Fruit fly (Drosophila melanogaster) whole organism, embryonic: ENCODE data around the gene pix.

Experiments
- Ada2b ChIP-seq: fragments of 200-800 bp; sonication (Bioruptor generic); IDR thresholded peaks from 2 replicates; pipeline ENCODE4 v1.3.6; 2022; ENCODE audit warnings: missing biosample characterization, missing genetic modification characterization
- B-H1 ChIP-seq: fragments of 200-800 bp; sonication (Bioruptor generic); IDR thresholded peaks from 3 replicates; pipeline ENCODE4 v1.3.6; 2022; ENCODE audit warnings: missing biosample characterization, missing genetic modification characterization
- BEAF-32 ChIP-seq: fragments of 200-800 bp; sonication (Bioruptor generic); optimal IDR thresholded peaks from 3 replicates; lab custom pipeline; 2017; ENCODE audit warnings: missing biosample characterization, missing genetic modification characterization, mild to moderate bottlenecking, moderate library complexity, missing genetic modification reagents
- Blimp-1 ChIP-seq: fragments of 200-800 bp; sonication (Bioruptor generic); optimal IDR thresholded peaks from 3 replicates; lab custom pipeline; 2018; ENCODE audit warnings: missing biosample characterization, missing genetic modification characterization, mild to moderate bottlenecking, moderate library complexity, missing genetic modification reagents
- BtbVII ChIP-seq: fragments of 200-800 bp; sonication (Bioruptor generic); optimal IDR thresholded peaks from 3 replicates; lab custom pipeline; 2017; ENCODE audit warnings: missing biosample characterization, mild to moderate bottlenecking, missing genetic modification characterization
- CG10267 ChIP-seq: fragments of 200-800 bp; sonication (Bioruptor generic); optimal IDR thresholded peaks from 2 replicates; lab custom pipeline; 2018; ENCODE audit warnings: missing biosample characterization, mild to moderate bottlenecking, missing genetic modification characterization, moderate library complexity
- CG10565 ChIP-seq: fragments of 200-800 bp; sonication (Bioruptor generic); optimal IDR thresholded peaks from 3 replicates; lab custom pipeline; 2016; ENCODE audit warnings: missing biosample characterization, mild to moderate bottlenecking, missing genetic modification characterization
- CG11504 ChIP-seq: fragments of 200-800 bp; sonication (Bioruptor generic); optimal IDR thresholded peaks from 3 replicates; lab custom pipeline; 2019; ENCODE audit warnings: missing biosample characterization, mild to moderate bottlenecking, missing genetic modification characterization, moderate library complexity
- CG15011 ChIP-seq: fragments of 200-800 bp; sonication (Bioruptor generic); optimal IDR thresholded peaks from 3 replicates; lab custom pipeline; 2018; ENCODE audit warnings: missing biosample characterization, mild to moderate bottlenecking, missing genetic modification characterization
- CG1647 ChIP-seq: fragments of 200-800 bp; sonication (Bioruptor generic); optimal IDR thresholded peaks from 3 replicates; lab custom pipeline; 2016; ENCODE audit warnings: missing biosample characterization, missing genetic modification characterization
- CG17802 ChIP-seq: fragments of 200-800 bp; sonication (Bioruptor generic); optimal IDR thresholded peaks from 2 replicates; lab custom pipeline; 2018; ENCODE audit warnings: missing biosample characterization, mild to moderate bottlenecking, missing genetic modification characterization, moderate library complexity
- CG18764 ChIP-seq: fragments of 200-800 bp; sonication (Bioruptor generic); optimal IDR thresholded peaks from 3 replicates; lab custom pipeline; 2016; ENCODE audit warnings: missing biosample characterization, missing genetic modification characterization
- CG2116 ChIP-seq: fragments of 200-800 bp; sonication (Bioruptor generic); optimal IDR thresholded peaks from 3 replicates; lab custom pipeline; 2018; ENCODE audit warnings: missing biosample characterization, mild to moderate bottlenecking, missing genetic modification characterization
- CG2120 ChIP-seq: fragments of 200-800 bp; sonication (Bioruptor generic); optimal IDR thresholded peaks from 3 replicates; lab custom pipeline; 2016; ENCODE audit warnings: missing biosample characterization, missing genetic modification characterization
- CG2129 ChIP-seq: fragments of 200-800 bp; sonication (Bioruptor generic); IDR thresholded peaks from 2 replicates; pipeline ENCODE4 v1.3.6; 2022; ENCODE audit warnings: missing biosample characterization, missing genetic modification characterization; ENCODE audit not compliant: partially characterized antibody
- CG2199 ChIP-seq: fragments of 200-800 bp; sonication (Bioruptor generic); IDR thresholded peaks from 3 replicates; pipeline ENCODE4 v1.3.6; 2022; ENCODE audit warnings: missing biosample characterization, missing genetic modification characterization
- CG4820 ChIP-seq: fragments of 200-800 bp; sonication (Bioruptor generic); optimal IDR thresholded peaks from 3 replicates; lab custom pipeline; 2016; ENCODE audit warnings: missing biosample characterization, missing genetic modification characterization
- CG6175 ChIP-seq: fragments of 200-800 bp; sonication (Bioruptor generic); IDR thresholded peaks from 3 replicates; pipeline ENCODE4 v1.3.6; 2022; ENCODE audit warnings: missing biosample characterization, missing genetic modification characterization
- CG6791 ChIP-seq: fragments of 200-800 bp; sonication (Bioruptor generic); IDR thresholded peaks from 3 replicates; pipeline ENCODE4 v1.3.6; 2022; ENCODE audit warnings: missing biosample characterization, missing genetic modification characterization; ENCODE audit not compliant: partially characterized antibody
- CG6813 ChIP-seq: fragments of 200-800 bp; sonication (Bioruptor generic); optimal IDR thresholded peaks from 2 replicates; lab custom pipeline; 2017; ENCODE audit warnings: missing biosample characterization, missing genetic modification characterization, mild to moderate bottlenecking, moderate library complexity, missing genetic modification reagents
- CG7963 ChIP-seq: fragments of 200-800 bp; sonication (Bioruptor generic); IDR thresholded peaks from 3 replicates; pipeline ENCODE4 v1.3.6; 2022; ENCODE audit warnings: missing biosample characterization, missing genetic modification characterization; ENCODE audit not compliant: partially characterized antibody
- CG8924 ChIP-seq: fragments of 200-800 bp; optimal IDR thresholded peaks from 3 replicates; lab custom pipeline; 2019; ENCODE audit warnings: missing biosample characterization, mild to moderate bottlenecking, missing genetic modification characterization, moderate library complexity
- CG8944 ChIP-seq: fragments of 200-800 bp; sonication (Bioruptor generic); optimal IDR thresholded peaks from 3 replicates; lab custom pipeline; 2016; ENCODE audit warnings: missing biosample characterization, missing genetic modification characterization
- CG9215 ChIP-seq: fragments of 200-800 bp; sonication (Bioruptor generic); IDR thresholded peaks from 2 replicates; pipeline ENCODE4 v1.3.6; 2022; ENCODE audit warnings: missing biosample characterization, missing genetic modification characterization
- D19A ChIP-seq: fragments of 200-800 bp; optimal IDR thresholded peaks from 3 replicates; lab custom pipeline; 2019; ENCODE audit warnings: missing biosample characterization, mild to moderate bottlenecking, missing genetic modification characterization, moderate library complexity
- Ets65A ChIP-seq: fragments of 200-800 bp; sonication (Bioruptor generic); peaks from one replicate; lab custom pipeline; 2016; ENCODE audit warnings: missing biosample characterization, missing genetic modification characterization
- Ets97D ChIP-seq: fragments of 200-800 bp; sonication (Bioruptor generic); optimal IDR thresholded peaks from 3 replicates; lab custom pipeline; 2016; ENCODE audit warnings: missing biosample characterization, missing genetic modification characterization
- HLH3B ChIP-seq: fragments of 200-800 bp; sonication (Bioruptor generic); IDR thresholded peaks from 2 replicates; pipeline ENCODE4 v1.3.6; 2022; ENCODE audit warnings: missing biosample characterization, missing genetic modification characterization
- Hr78 ChIP-seq, 2 experiments: fragments of 200-800 bp in 1 of 2; fragments of >200 bp in 1 of 2; sonication (Bioruptor generic) in 1 of 2; optimal IDR thresholded peaks; 2 replicates each; lab custom pipeline; 2017 to 2019; ENCODE audit warnings: missing biosample characterization in 2 of 2, missing genetic modification characterization in 2 of 2, mild to moderate bottlenecking in 1 of 2, moderate library complexity in 1 of 2
- NC2β ChIP-seq: fragments of 200-800 bp; sonication (Bioruptor generic); optimal IDR thresholded peaks from 2 replicates; lab custom pipeline; 2016; ENCODE audit warnings: missing biosample characterization, missing genetic modification characterization
- Oaz ChIP-seq: fragments of 200-800 bp; sonication (Bioruptor generic); IDR thresholded peaks from 2 replicates; pipeline ENCODE4 v1.3.6; 2022; ENCODE audit warnings: missing biosample characterization, missing genetic modification characterization
- Rfx ChIP-seq: fragments of 200-800 bp; sonication (Bioruptor generic); IDR thresholded peaks from 2 replicates; pipeline ENCODE4 v1.3.6; 2022; ENCODE audit warnings: missing biosample characterization, missing genetic modification characterization
- Sry-δ ChIP-seq: fragments of 200-800 bp; sonication (Bioruptor generic); optimal IDR thresholded peaks from 2 replicates; lab custom pipeline; 2016; ENCODE audit warnings: missing biosample characterization, missing genetic modification characterization
- Ssrp ChIP-seq: fragments of 200-800 bp; sonication (Bioruptor generic); optimal IDR thresholded peaks from 2 replicates; lab custom pipeline; 2018; ENCODE audit warnings: missing biosample characterization, mild to moderate bottlenecking, missing genetic modification characterization, moderate library complexity
- bsh ChIP-seq, 2 experiments: fragments of 200-800 bp; sonication (Bioruptor generic); optimal IDR thresholded peaks; 2 replicates each; lab custom pipeline; 2017 to 2018; ENCODE audit warnings: mild to moderate bottlenecking in 2 of 2, missing biosample characterization in 2 of 2, missing genetic modification characterization in 2 of 2, moderate library complexity in 1 of 2
- crc ChIP-seq: fragments of 200-800 bp; sonication (Bioruptor generic); optimal IDR thresholded peaks from 2 replicates; lab custom pipeline; 2016; ENCODE audit warnings: missing biosample characterization, missing genetic modification characterization
- dimm ChIP-seq: fragments of 200-800 bp; sonication (Bioruptor generic); IDR thresholded peaks from 2 replicates; pipeline ENCODE4 v1.3.6; 2022; ENCODE audit warnings: missing biosample characterization, missing genetic modification characterization
- fd96Cb ChIP-seq: fragments of 200-800 bp; sonication (Bioruptor generic); optimal IDR thresholded peaks from 2 replicates; lab custom pipeline; 2018; ENCODE audit warnings: missing biosample characterization, mild to moderate bottlenecking, missing genetic modification characterization, moderate library complexity
- fru ChIP-seq: fragments of >200 bp; optimal IDR thresholded peaks from 2 replicates; lab custom pipeline; 2017
- hb ChIP-seq: fragments of 200-800 bp; sonication (Bioruptor generic); IDR thresholded peaks from 3 replicates; pipeline ENCODE4 v1.3.6; 2022; ENCODE audit warnings: missing biosample characterization, missing genetic modification characterization; ENCODE audit not compliant: partially characterized antibody
- ken ChIP-seq: fragments of 200-800 bp; sonication (Bioruptor generic); IDR thresholded peaks from 3 replicates; pipeline ENCODE4 v1.3.6; 2022; ENCODE audit warnings: missing biosample characterization, missing genetic modification characterization
- pfk ChIP-seq: fragments of 200-800 bp; sonication (Bioruptor generic); optimal IDR thresholded peaks from 2 replicates; lab custom pipeline; 2018; ENCODE audit warnings: missing biosample characterization, mild to moderate bottlenecking, missing genetic modification characterization, moderate library complexity
- phol ChIP-seq: fragments of 200-800 bp; sonication (Bioruptor generic); optimal IDR thresholded peaks from 3 replicates; lab custom pipeline; 2018; ENCODE audit warnings: missing biosample characterization, mild to moderate bottlenecking, missing genetic modification characterization, moderate library complexity
- pzg ChIP-seq: fragments of 200-800 bp; sonication (Bioruptor generic); optimal IDR thresholded peaks from 3 replicates; lab custom pipeline; 2018; ENCODE audit warnings: missing biosample characterization, mild to moderate bottlenecking, missing genetic modification characterization, moderate library complexity
- ranshi ChIP-seq: fragments of 200-800 bp; sonication (Bioruptor generic); IDR thresholded peaks from 2 replicates; pipeline ENCODE4 v1.3.6; 2022; ENCODE audit warnings: missing biosample characterization, missing genetic modification characterization
- sens ChIP-seq: fragments of 200-800 bp; sonication (Bioruptor generic); peaks from one replicate; lab custom pipeline; 2016; ENCODE audit warnings: missing biosample characterization, missing genetic modification characterization
- slou ChIP-seq: fragments of 200-800 bp; sonication (Bioruptor generic); optimal IDR thresholded peaks from 3 replicates; lab custom pipeline; 2016; ENCODE audit warnings: missing biosample characterization, missing genetic modification characterization
- ssp ChIP-seq: fragments of 200-800 bp; sonication (Bioruptor generic); IDR thresholded peaks from 2 replicates; pipeline ENCODE4 v1.3.6; 2022; ENCODE audit warnings: missing biosample characterization, missing genetic modification characterization
- stwl ChIP-seq: fragments of 200-800 bp; sonication (Bioruptor generic); optimal IDR thresholded peaks from 3 replicates; lab custom pipeline; 2018; ENCODE audit warnings: missing biosample characterization, mild to moderate bottlenecking, missing genetic modification characterization, moderate library complexity
- unc-4 ChIP-seq: fragments of 200-800 bp; sonication (Bioruptor generic); IDR thresholded peaks from 2 replicates; pipeline ENCODE4 v1.3.6; 2022; ENCODE audit warnings: missing biosample characterization, missing genetic modification characterization; ENCODE audit not compliant: partially characterized antibody
- zf30C ChIP-seq: fragments of 200-800 bp; sonication (Bioruptor generic); optimal IDR thresholded peaks from 3 replicates; lab custom pipeline; 2018; ENCODE audit warnings: missing biosample characterization, mild to moderate bottlenecking, missing genetic modification characterization

The pix gene

dm6 chr3L:8958557-8958956 is 16.0 kb downstream of the pix start, which contains the start of gene CG13313 (continued):
- TF ChIP-seq CG10565 (GFP tag; lab: Kevin White, UChicago) = no peak
- no peak for TF ChIP-seq zf30C (GFP tag; lab: Kevin White, UChicago)
- no peak for TF ChIP-seq CG8924 (tag; lab: Kevin White, UChicago)
- TF ChIP-seq Ssrp (tag; lab: Kevin White, UChicago) = no peak
- no peak for TF ChIP-seq pfk (GFP tag; lab: Kevin White, UChicago)
- TF ChIP-seq CG11504 (tag; lab: Kevin White, UChicago) = no peak
- TF ChIP-seq CG2129 (GFP tag; lab: Robert Waterston, UW) = no peak
- no peak for TF ChIP-seq Ets65A (GFP tag; lab: Kevin White, UChicago)
- peak; percentile 3 for TF ChIP-seq phol (tag; lab: Kevin White, UChicago)
- TF ChIP-seq CG7963 (GFP tag; lab: Robert Waterston, UW) = no peak
- no peak for TF ChIP-seq CG2120 (GFP tag; lab: Kevin White, UChicago)
- TF ChIP-seq CG4820 (GFP tag; lab: Kevin White, UChicago) = no peak
- TF ChIP-seq Ets97D (GFP tag; lab: Kevin White, UChicago) = no peak
- no peak for TF ChIP-seq fru (lab: Kevin White, UChicago)
- TF ChIP-seq ken (GFP tag; lab: Robert Waterston, UW) = no peak
- TF ChIP-seq fd96Cb (tag; lab: Kevin White, UChicago) = no peak
- TF ChIP-seq ranshi = no peak
- TF ChIP-seq stwl (tag; lab: Kevin White, UChicago) = no peak
- TF ChIP-seq CG9215 (GFP tag; lab: Robert Waterston, UW) = 0 out of 2 replicates have a peak, but pooled peaks have one; percentile 14
- TF ChIP-seq unc-4 = no peak
- no peak for TF ChIP-seq NC2β (GFP tag; lab: Kevin White, UChicago)
- no peak for TF ChIP-seq Rfx (GFP tag; lab: Robert Waterston, UW)
- no peak for TF ChIP-seq crc (GFP tag; lab: Kevin White, UChicago)
- no peak for TF ChIP-seq CG6813 (GFP tag; lab: Kevin White, UChicago)
- TF ChIP-seq dimm (GFP tag; lab: Robert Waterston, UW) = no peak
- TF ChIP-seq CG8944 (GFP tag; lab: Kevin White, UChicago) = no peak
- no peak for TF ChIP-seq ssp (GFP tag; lab: Robert Waterston, UW)
- no peak for TF ChIP-seq CG2116 (GFP tag; lab: Kevin White, UChicago)
- TF ChIP-seq slou (GFP tag; lab: Kevin White, UChicago) = no peak
- peak in 1 of 2 experiments; percentile 8 for TF ChIP-seq bsh (GFP tag; optimal IDR thresholded peaks at IDR 0.05; lab: Kevin White, UChicago)
- no peak for TF ChIP-seq D19A (tag; lab: Kevin White, UChicago)
- no peak for TF ChIP-seq CG18764 (GFP tag; lab: Kevin White, UChicago)
- no peak for TF ChIP-seq Sry-δ (GFP tag; lab: Kevin White, UChicago)
- peak; percentile 26; the same call in 1 of the 3 replicates for TF ChIP-seq CG6791 (GFP tag; lab: Robert Waterston, UW)
- TF ChIP-seq CG6175 (GFP tag; lab: Robert Waterston, UW) = no peak
- no peak for TF ChIP-seq Oaz (GFP tag; lab: Robert Waterston, UW)
- TF ChIP-seq hb (GFP tag; lab: Robert Waterston, UW) = no peak
- TF ChIP-seq B-H1 (GFP tag; lab: Robert Waterston, UW) = no peak
- TF ChIP-seq Ada2b (GFP tag; lab: Robert Waterston, UW) = no peak
- no peak for TF ChIP-seq CG2199
- no peak for TF ChIP-seq BEAF-32 (GFP tag; lab: Kevin White, UChicago)
- TF ChIP-seq sens = peak; percentile 69
- TF ChIP-seq CG10267 (tag; lab: Kevin White, UChicago) = no peak
- TF ChIP-seq CG15011 (GFP tag; lab: Kevin White, UChicago) = no peak
- no peak for TF ChIP-seq pzg
- TF ChIP-seq BtbVII (GFP tag; lab: Kevin White, UChicago) = no peak
- peak; percentile 51 for TF ChIP-seq Blimp-1 (GFP tag; lab: Kevin White, UChicago)
- no peak for TF ChIP-seq CG1647 (GFP tag; lab: Kevin White, UChicago)
- TF ChIP-seq Hr78 (GFP tag; optimal IDR thresholded peaks at IDR 0.05; lab: Kevin White, UChicago) = peak in 1 of 2 experiments; percentile 5
- no peak for TF ChIP-seq CG17802 (tag; lab: Kevin White, UChicago)
- TF ChIP-seq HLH3B (GFP tag; lab: Robert Waterston, UW) = no peak
